Fruit fly (Drosophila melanogaster) whole organism, embryonic: Measurements from ENCODE around the gene CG9393.

Experiments
- Adf1 ChIP-seq: fragments of 200-800 bp; sonication (Bioruptor generic); IDR thresholded peaks from 2 replicates; pipeline ENCODE4 v1.3.6; 2022; ENCODE audit warnings: missing biosample characterization, missing genetic modification characterization
- BEAF-32 ChIP-seq: fragments of 200-800 bp; sonication (Bioruptor generic); optimal IDR thresholded peaks from 3 replicates; lab custom pipeline; 2017; ENCODE audit warnings: missing biosample characterization, missing genetic modification characterization, mild to moderate bottlenecking, moderate library complexity, missing genetic modification reagents
- CG10267 ChIP-seq: fragments of 200-800 bp; sonication (Bioruptor generic); optimal IDR thresholded peaks from 2 replicates; lab custom pipeline; 2018; ENCODE audit warnings: missing biosample characterization, mild to moderate bottlenecking, missing genetic modification characterization, moderate library complexity
- CG12391 ChIP-seq: fragments of 200-800 bp; sonication (Bioruptor generic); optimal IDR thresholded peaks from 3 replicates; lab custom pipeline; 2018; ENCODE audit warnings: missing biosample characterization, mild to moderate bottlenecking, missing genetic modification characterization, moderate library complexity
- CG14710 ChIP-seq: fragments of 200-800 bp; sonication (Bioruptor generic); optimal IDR thresholded peaks from 3 replicates; lab custom pipeline; 2019; ENCODE audit warnings: missing biosample characterization, mild to moderate bottlenecking, missing genetic modification characterization, moderate library complexity
- CG15514 ChIP-seq: fragments of 200-800 bp; sonication (Bioruptor generic); optimal IDR thresholded peaks from 3 replicates; lab custom pipeline; 2017; ENCODE audit warnings: missing biosample characterization, missing genetic modification characterization, mild to moderate bottlenecking, moderate library complexity, missing genetic modification reagents
- CG17385 ChIP-seq: fragments of 200-800 bp; sonication (Bioruptor generic); optimal IDR thresholded peaks from 3 replicates; lab custom pipeline; 2018; ENCODE audit warnings: missing biosample characterization, mild to moderate bottlenecking, missing genetic modification characterization
- CG17802 ChIP-seq: fragments of 200-800 bp; sonication (Bioruptor generic); optimal IDR thresholded peaks from 2 replicates; lab custom pipeline; 2018; ENCODE audit warnings: missing biosample characterization, mild to moderate bottlenecking, missing genetic modification characterization, moderate library complexity
- CG1792 ChIP-seq: fragments of 200-800 bp; sonication (Bioruptor generic); optimal IDR thresholded peaks from 2 replicates; lab custom pipeline; 2016; ENCODE audit warnings: missing biosample characterization, missing genetic modification characterization
- CG18599 ChIP-seq: fragments of 200-800 bp; sonication (Bioruptor generic); optimal IDR thresholded peaks from 3 replicates; lab custom pipeline; 2017; ENCODE audit warnings: missing biosample characterization, missing genetic modification characterization, mild to moderate bottlenecking, moderate library complexity, missing genetic modification reagents
- CG2712 ChIP-seq: fragments of 200-800 bp; optimal IDR thresholded peaks from 3 replicates; lab custom pipeline; 2019; ENCODE audit warnings: missing biosample characterization, mild to moderate bottlenecking, missing genetic modification characterization, moderate library complexity
- CG30403 ChIP-seq: fragments of 200-800 bp; sonication (Bioruptor generic); optimal IDR thresholded peaks from 3 replicates; lab custom pipeline; 2016; ENCODE audit warnings: missing biosample characterization, missing genetic modification characterization
- CG4282 ChIP-seq: fragments of 200-800 bp; sonication (Bioruptor generic); optimal IDR thresholded peaks from 2 replicates; lab custom pipeline; 2016; ENCODE audit warnings: missing biosample characterization, missing genetic modification characterization
- CG5245 ChIP-seq: fragments of 200-800 bp; sonication (Bioruptor generic); optimal IDR thresholded peaks from 3 replicates; lab custom pipeline; 2016; ENCODE audit warnings: missing biosample characterization, missing genetic modification characterization
- CG8290 ChIP-seq, 3 experiments: fragments of 200-800 bp; sonication (Bioruptor generic); optimal IDR thresholded peaks; 2 replicates each; lab custom pipeline; 2016 to 2019; ENCODE audit warnings: missing biosample characterization in 3 of 3, missing genetic modification characterization in 3 of 3, mild to moderate bottlenecking in 2 of 3, moderate library complexity in 1 of 3
- CG8924 ChIP-seq: fragments of 200-800 bp; optimal IDR thresholded peaks from 3 replicates; lab custom pipeline; 2019; ENCODE audit warnings: missing biosample characterization, mild to moderate bottlenecking, missing genetic modification characterization, moderate library complexity
- CG9609 ChIP-seq: fragments of 200-800 bp; sonication (Bioruptor generic); optimal IDR thresholded peaks from 3 replicates; lab custom pipeline; 2016; ENCODE audit warnings: missing biosample characterization, missing genetic modification characterization
- CG9727 ChIP-seq: fragments of 200-800 bp; sonication (Bioruptor generic); optimal IDR thresholded peaks from 3 replicates; lab custom pipeline; 2017; ENCODE audit warnings: missing biosample characterization, mild to moderate bottlenecking, missing genetic modification characterization
- CG9797 ChIP-seq: fragments of 200-800 bp; sonication (Bioruptor generic); optimal IDR thresholded peaks from 3 replicates; lab custom pipeline; 2018; ENCODE audit warnings: missing biosample characterization, mild to moderate bottlenecking, missing genetic modification characterization
- CG9876 ChIP-seq: fragments of 200-800 bp; sonication (Bioruptor generic); optimal IDR thresholded peaks from 2 replicates; lab custom pipeline; 2016; ENCODE audit warnings: missing biosample characterization, missing genetic modification characterization
- CTCF ChIP-seq: fragments of 200-800 bp; sonication (Bioruptor generic); optimal IDR thresholded peaks from 2 replicates; lab custom pipeline; 2017; ENCODE audit warnings: missing biosample characterization, mild to moderate bottlenecking, missing genetic modification characterization, moderate library complexity
- CrebB ChIP-seq: fragments of 200-800 bp; sonication (Bioruptor generic); optimal IDR thresholded peaks from 3 replicates; lab custom pipeline; 2018; ENCODE audit warnings: missing biosample characterization, mild to moderate bottlenecking, missing genetic modification characterization
- Fer3 ChIP-seq: fragments of 200-800 bp; sonication (Bioruptor generic); optimal IDR thresholded peaks from 2 replicates; lab custom pipeline; 2018; ENCODE audit warnings: missing biosample characterization, mild to moderate bottlenecking, missing genetic modification characterization, moderate library complexity
- Gug ChIP-seq: fragments of 200-800 bp; sonication (Bioruptor generic); IDR thresholded peaks from 4 replicates; pipeline ENCODE4 v1.3.6; 2022; ENCODE audit warnings: missing biosample characterization, missing genetic modification characterization
- HLH54F ChIP-seq: fragments of 200-800 bp; sonication (Bioruptor generic); optimal IDR thresholded peaks from 3 replicates; lab custom pipeline; 2016; ENCODE audit warnings: missing biosample characterization, missing genetic modification characterization
- Hsf ChIP-seq: fragments of 200-800 bp; sonication (Bioruptor generic); optimal IDR thresholded peaks from 3 replicates; lab custom pipeline; 2016; ENCODE audit warnings: missing biosample characterization, missing genetic modification characterization
- Lpt ChIP-seq: fragments of >200 bp; optimal IDR thresholded peaks from 2 replicates; lab custom pipeline; 2018; ENCODE audit warnings: missing biosample characterization, missing genetic modification characterization
- Max ChIP-seq: fragments of 200-800 bp; sonication (Bioruptor generic); optimal IDR thresholded peaks from 2 replicates; lab custom pipeline; 2016; ENCODE audit warnings: missing biosample characterization, mild to moderate bottlenecking, missing genetic modification characterization
- NC2β ChIP-seq: fragments of 200-800 bp; sonication (Bioruptor generic); optimal IDR thresholded peaks from 2 replicates; lab custom pipeline; 2016; ENCODE audit warnings: missing biosample characterization, missing genetic modification characterization
- Rfx ChIP-seq: fragments of 200-800 bp; sonication (Bioruptor generic); IDR thresholded peaks from 2 replicates; pipeline ENCODE4 v1.3.6; 2022; ENCODE audit warnings: missing biosample characterization, missing genetic modification characterization
- Ssrp ChIP-seq: fragments of 200-800 bp; sonication (Bioruptor generic); optimal IDR thresholded peaks from 2 replicates; lab custom pipeline; 2018; ENCODE audit warnings: missing biosample characterization, mild to moderate bottlenecking, missing genetic modification characterization, moderate library complexity
- TFAM ChIP-seq: fragments of 200-800 bp; sonication (Bioruptor generic); optimal IDR thresholded peaks from 2 replicates; lab custom pipeline; 2017; ENCODE audit warnings: missing biosample characterization, missing genetic modification characterization, inconsistent platforms
- ato ChIP-seq: fragments of 200-800 bp; sonication (Bioruptor generic); IDR thresholded peaks from 2 replicates; pipeline ENCODE4 v1.3.6; 2022; ENCODE audit warnings: missing biosample characterization, missing genetic modification characterization; ENCODE audit not compliant: partially characterized antibody
- bab2 ChIP-seq: fragments of 200-800 bp; sonication (Bioruptor generic); optimal IDR thresholded peaks from 2 replicates; lab custom pipeline; 2016; ENCODE audit warnings: missing biosample characterization, missing genetic modification characterization
- bsh ChIP-seq, 2 experiments: fragments of 200-800 bp; sonication (Bioruptor generic); optimal IDR thresholded peaks; 2 replicates each; lab custom pipeline; 2017 to 2018; ENCODE audit warnings: mild to moderate bottlenecking in 2 of 2, missing biosample characterization in 2 of 2, missing genetic modification characterization in 2 of 2, moderate library complexity in 1 of 2
- chif ChIP-seq, 2 experiments: fragments of 200-800 bp; sonication (Bioruptor generic); optimal IDR thresholded peaks; 3 replicates each; lab custom pipeline; 2016; ENCODE audit warnings: missing biosample characterization in 2 of 2, missing genetic modification characterization in 2 of 2
- dimm ChIP-seq: fragments of 200-800 bp; sonication (Bioruptor generic); IDR thresholded peaks from 2 replicates; pipeline ENCODE4 v1.3.6; 2022; ENCODE audit warnings: missing biosample characterization, missing genetic modification characterization
- dmrt11E ChIP-seq: fragments of 200-800 bp; sonication (Bioruptor generic); optimal IDR thresholded peaks from 3 replicates; lab custom pipeline; 2018; ENCODE audit warnings: missing biosample characterization, mild to moderate bottlenecking, missing genetic modification characterization, moderate library complexity
- en ChIP-seq: fragments of 200-800 bp; sonication (Bioruptor generic); optimal IDR thresholded peaks from 2 replicates; lab custom pipeline; 2016; ENCODE audit warnings: missing biosample characterization, missing genetic modification characterization
- gfzf ChIP-seq: fragments of 200-800 bp; sonication (Bioruptor generic); optimal IDR thresholded peaks from 2 replicates; lab custom pipeline; 2016; ENCODE audit warnings: missing biosample characterization, mild to moderate bottlenecking, missing genetic modification characterization, moderate library complexity
- ind ChIP-seq: fragments of 200-800 bp; sonication (Bioruptor generic); optimal IDR thresholded peaks from 3 replicates; lab custom pipeline; 2016; ENCODE audit warnings: missing biosample characterization, missing genetic modification characterization
- insv ChIP-seq, 2 experiments: fragments of 200-800 bp; sonication (Bioruptor generic); optimal IDR thresholded peaks; 3 replicates each; lab custom pipeline; 2016 to 2018; ENCODE audit warnings: missing biosample characterization in 2 of 2, missing genetic modification characterization in 2 of 2
- luna ChIP-seq: fragments of 200-800 bp; sonication (Bioruptor generic); optimal IDR thresholded peaks from 2 replicates; lab custom pipeline; 2016; ENCODE audit warnings: missing biosample characterization, missing genetic modification characterization
- onecut ChIP-seq: fragments of 200-800 bp; sonication (Bioruptor generic); IDR thresholded peaks from 2 replicates; pipeline ENCODE4 v1.3.6; 2022; ENCODE audit warnings: missing biosample characterization, missing genetic modification characterization
- repo ChIP-seq: fragments of 200-800 bp; sonication (Bioruptor generic); optimal IDR thresholded peaks from 2 replicates; lab custom pipeline; 2016; ENCODE audit warnings: missing biosample characterization, missing genetic modification characterization
- ro ChIP-seq: fragments of 200-800 bp; sonication (Bioruptor generic); IDR thresholded peaks from 2 replicates; pipeline ENCODE4 v1.3.6; 2022; ENCODE audit warnings: missing biosample characterization, missing genetic modification characterization
- scrt ChIP-seq: fragments of 200-800 bp; sonication (Bioruptor generic); optimal IDR thresholded peaks from 2 replicates; lab custom pipeline; 2018; ENCODE audit warnings: missing biosample characterization, mild to moderate bottlenecking, missing genetic modification characterization, moderate library complexity
- slp2 ChIP-seq: fragments of 200-800 bp; sonication (Bioruptor generic); optimal IDR thresholded peaks from 2 replicates; lab custom pipeline; 2016; ENCODE audit warnings: missing biosample characterization, missing genetic modification characterization
- sob ChIP-seq: fragments of 200-800 bp; sonication (Bioruptor generic); IDR thresholded peaks from 2 replicates; pipeline ENCODE4 v1.3.6; 2022; ENCODE audit warnings: missing biosample characterization, missing genetic modification characterization
- unpg ChIP-seq: fragments of 200-800 bp; sonication (Bioruptor generic); optimal IDR thresholded peaks from 3 replicates; lab custom pipeline; 2018; ENCODE audit warnings: missing biosample characterization, mild to moderate bottlenecking, missing genetic modification characterization, moderate library complexity

The CG9393 gene

dm6 chr3R:9515860-9516344, 47.6 kb downstream of the CG9393 start, which contains the start of the genes mRpL47, CG8176 and Kdm3 (continued):
- TF ChIP-seq repo (GFP tag; lab: Kevin White, UChicago) (peak; percentile 80), bab2 (GFP tag; lab: Kevin White, UChicago) (peak; percentile 60), Rfx (no peak), sob (GFP tag; lab: Robert Waterston, UW) (no peak), CG8924 (tag; lab: Kevin White, UChicago) (peak; percentile 71), Hsf (GFP tag; lab: Kevin White, UChicago) (peak; percentile 66), CG1792 (GFP tag; lab: Kevin White, UChicago) (peak; percentile 74), CG30403 (GFP tag; lab: Kevin White, UChicago) (peak; percentile 73), Lpt (GFP tag; lab: Kevin White, UChicago) (no peak), CG9609 (GFP tag; lab: Kevin White, UChicago) (peak; percentile 60), NC2β (GFP tag; lab: Kevin White, UChicago) (peak; percentile 78), Adf1 (no peak), CG9876 (GFP tag; lab: Kevin White, UChicago) (peak; percentile 86), CG4282 (peak; percentile 68), CG17802 (tag; lab: Kevin White, UChicago) (peak; percentile 21), CG15514 (GFP tag; lab: Kevin White, UChicago) (peak; percentile 89), chif (GFP tag; optimal IDR thresholded peaks at IDR 0.05; lab: Kevin White, UChicago) (peak; percentile 53 to 60), en (GFP tag; lab: Kevin White, UChicago) (peak; percentile 20), insv (GFP tag; optimal IDR thresholded peaks at IDR 0.05; lab: Kevin White, UChicago) (peak in 1 of 2 experiments; percentile 52), CG9727 (GFP tag; lab: Kevin White, UChicago) (peak; percentile 28), CG12391 (tag; lab: Kevin White, UChicago) (peak; percentile 59), ro (GFP tag; lab: Robert Waterston, UW) (no peak), CG10267 (tag; lab: Kevin White, UChicago) (peak; percentile 70), ato (GFP tag; lab: Robert Waterston, UW) (no peak), CG14710 (peak; percentile 86), luna (GFP tag; lab: Kevin White, UChicago) (peak; percentile 69), CG5245 (peak; percentile 37), Gug (peak; percentile 81; the same call in 3 of the 4 replicates), HLH54F (GFP tag; lab: Kevin White, UChicago) (peak; percentile 83), CG8290 (GFP tag; optimal IDR thresholded peaks at IDR 0.05; lab: Kevin White, UChicago) (no peak), CG8290 (tag; optimal IDR thresholded peaks at IDR 0.05; lab: Kevin White, UChicago) (peak in 1 of 2 experiments; percentile 95), unpg (GFP tag; lab: Kevin White, UChicago) (peak; percentile 25), BEAF-32 (GFP tag; lab: Kevin White, UChicago) (peak; percentile 100), scrt (GFP tag; lab: Kevin White, UChicago) (peak; percentile 42), Ssrp (tag; lab: Kevin White, UChicago) (peak; percentile 16), CG17385 (peak; percentile 13), CrebB (peak; percentile 47), dmrt11E (tag; lab: Kevin White, UChicago) (peak; percentile 8), ind (GFP tag; lab: Kevin White, UChicago) (peak; percentile 61), TFAM (GFP tag; lab: Kevin White, UChicago) (no peak), CG2712 (peak; percentile 68), gfzf (GFP tag; lab: Kevin White, UChicago) (peak; percentile 67), Max (peak; percentile 13), CG9797 (GFP tag; lab: Kevin White, UChicago) (peak; percentile 81), CTCF (peak; percentile 45), CG18599 (peak; percentile 55), bsh (GFP tag; optimal IDR thresholded peaks at IDR 0.05; lab: Kevin White, UChicago) (peak in 1 of 2 experiments; percentile 13), dimm (GFP tag; lab: Robert Waterston, UW) (no peak), onecut (GFP tag; lab: Robert Waterston, UW) (peak; percentile 91), slp2 (GFP tag; lab: Kevin White, UChicago) (peak; percentile 58), Fer3 (peak; percentile 60)
